Fruit fly (Drosophila melanogaster) whole organism, embryonic: Measurements from ENCODE around the gene shams.

Experiments
- Ada2b ChIP-seq: fragments of 200-800 bp; sonication (Bioruptor generic); IDR thresholded peaks from 2 replicates; pipeline ENCODE4 v1.3.6; 2022; ENCODE audit warnings: missing biosample characterization, missing genetic modification characterization
- Atf-2 ChIP-seq: fragments of 200-800 bp; sonication (Bioruptor generic); optimal IDR thresholded peaks from 2 replicates; lab custom pipeline; 2016; ENCODE audit warnings: missing biosample characterization, missing genetic modification characterization
- CG11456 ChIP-seq: fragments of 200-800 bp; sonication (Bioruptor generic); IDR thresholded peaks from 3 replicates; pipeline ENCODE4 v1.3.6; 2022; ENCODE audit warnings: missing biosample characterization, missing genetic modification characterization
- CG12391 ChIP-seq: fragments of 200-800 bp; sonication (Bioruptor generic); optimal IDR thresholded peaks from 3 replicates; lab custom pipeline; 2018; ENCODE audit warnings: missing biosample characterization, mild to moderate bottlenecking, missing genetic modification characterization, moderate library complexity
- CG12659 ChIP-seq: fragments of 200-800 bp; sonication (Bioruptor generic); optimal IDR thresholded peaks from 3 replicates; lab custom pipeline; 2017; ENCODE audit warnings: mild to moderate bottlenecking, missing biosample characterization, missing genetic modification reagents, missing genetic modification characterization
- CG12769 ChIP-seq: fragments of 200-800 bp; sonication (Bioruptor generic); optimal IDR thresholded peaks from 2 replicates; lab custom pipeline; 2019; ENCODE audit warnings: missing biosample characterization, mild to moderate bottlenecking, missing genetic modification characterization, moderate library complexity
- CG13624 ChIP-seq: fragments of 200-800 bp; sonication (Bioruptor generic); optimal IDR thresholded peaks from 2 replicates; lab custom pipeline; 2016; ENCODE audit warnings: missing biosample characterization, missing genetic modification characterization
- CG15479 ChIP-seq: fragments of 200-800 bp; sonication (Bioruptor generic); optimal IDR thresholded peaks from 3 replicates; lab custom pipeline; 2019; ENCODE audit warnings: missing biosample characterization, mild to moderate bottlenecking, missing genetic modification characterization, moderate library complexity
- CG16813 ChIP-seq: fragments of 200-800 bp; sonication (Bioruptor generic); IDR thresholded peaks from 3 replicates; pipeline ENCODE4 v1.3.6; 2022; ENCODE audit warnings: missing biosample characterization, missing genetic modification characterization; ENCODE audit not compliant: partially characterized antibody
- CG16815 ChIP-seq: fragments of 200-800 bp; sonication (Bioruptor generic); optimal IDR thresholded peaks from 3 replicates; lab custom pipeline; 2017; ENCODE audit warnings: missing biosample characterization, mild to moderate bottlenecking, missing genetic modification characterization
- CG17829 ChIP-seq: fragments of 200-800 bp; optimal IDR thresholded peaks from 2 replicates; lab custom pipeline; 2019; ENCODE audit warnings: missing biosample characterization, mild to moderate bottlenecking, missing genetic modification characterization, moderate library complexity
- CG18262 ChIP-seq: fragments of 200-800 bp; optimal IDR thresholded peaks from 3 replicates; lab custom pipeline; 2019; ENCODE audit warnings: missing biosample characterization, mild to moderate bottlenecking, missing genetic modification characterization, moderate library complexity
- CG2712 ChIP-seq: fragments of 200-800 bp; optimal IDR thresholded peaks from 3 replicates; lab custom pipeline; 2019; ENCODE audit warnings: missing biosample characterization, mild to moderate bottlenecking, missing genetic modification characterization, moderate library complexity
- CG30020 ChIP-seq: fragments of 200-800 bp; optimal IDR thresholded peaks from 2 replicates; lab custom pipeline; 2019; ENCODE audit warnings: missing biosample characterization, mild to moderate bottlenecking, missing genetic modification characterization, moderate library complexity
- CG32767 ChIP-seq: fragments of 200-800 bp; sonication (Bioruptor generic); IDR thresholded peaks from 2 replicates; pipeline ENCODE4 v1.3.6; 2022; ENCODE audit warnings: missing biosample characterization, missing genetic modification characterization
- CG3407 ChIP-seq: fragments of 200-800 bp; sonication (Bioruptor generic); optimal IDR thresholded peaks from 2 replicates; lab custom pipeline; 2018; ENCODE audit warnings: missing biosample characterization, mild to moderate bottlenecking, missing genetic modification characterization
- CG6272 ChIP-seq: fragments of 200-800 bp; sonication (Bioruptor generic); IDR thresholded peaks from 2 replicates; pipeline ENCODE4 v1.3.6; 2022; ENCODE audit warnings: missing biosample characterization, missing genetic modification characterization
- CG6813 ChIP-seq: fragments of 200-800 bp; sonication (Bioruptor generic); optimal IDR thresholded peaks from 2 replicates; lab custom pipeline; 2017; ENCODE audit warnings: missing biosample characterization, missing genetic modification characterization, mild to moderate bottlenecking, moderate library complexity, missing genetic modification reagents
- CG7963 ChIP-seq: fragments of 200-800 bp; sonication (Bioruptor generic); IDR thresholded peaks from 3 replicates; pipeline ENCODE4 v1.3.6; 2022; ENCODE audit warnings: missing biosample characterization, missing genetic modification characterization; ENCODE audit not compliant: partially characterized antibody
- CG8765 ChIP-seq: fragments of 200-800 bp; sonication (Bioruptor generic); IDR thresholded peaks from 2 replicates; pipeline ENCODE4 v1.3.6; 2022; ENCODE audit warnings: missing biosample characterization, missing genetic modification characterization
- CG9797 ChIP-seq: fragments of 200-800 bp; sonication (Bioruptor generic); optimal IDR thresholded peaks from 3 replicates; lab custom pipeline; 2018; ENCODE audit warnings: missing biosample characterization, mild to moderate bottlenecking, missing genetic modification characterization
- CG9876 ChIP-seq: fragments of 200-800 bp; sonication (Bioruptor generic); optimal IDR thresholded peaks from 2 replicates; lab custom pipeline; 2016; ENCODE audit warnings: missing biosample characterization, missing genetic modification characterization
- Drgx ChIP-seq: fragments of 200-800 bp; sonication (Bioruptor generic); IDR thresholded peaks from 2 replicates; pipeline ENCODE4 v1.3.6; 2022; ENCODE audit warnings: missing biosample characterization, missing genetic modification characterization
- Elba2 ChIP-seq: fragments of 200-800 bp; sonication (Bioruptor generic); optimal IDR thresholded peaks from 3 replicates; lab custom pipeline; 2016; ENCODE audit warnings: missing biosample characterization, missing genetic modification characterization
- Ets65A ChIP-seq: fragments of 200-800 bp; sonication (Bioruptor generic); peaks from one replicate; lab custom pipeline; 2016; ENCODE audit warnings: missing biosample characterization, missing genetic modification characterization
- HLH3B ChIP-seq: fragments of 200-800 bp; sonication (Bioruptor generic); IDR thresholded peaks from 2 replicates; pipeline ENCODE4 v1.3.6; 2022; ENCODE audit warnings: missing biosample characterization, missing genetic modification characterization
- Hand ChIP-seq: fragments of 200-800 bp; sonication (Bioruptor generic); optimal IDR thresholded peaks from 2 replicates; lab custom pipeline; 2017; ENCODE audit warnings: mild to moderate bottlenecking, missing biosample characterization, missing genetic modification reagents, missing genetic modification characterization
- HmgD ChIP-seq: fragments of 200-800 bp; sonication (Bioruptor generic); optimal IDR thresholded peaks from 3 replicates; lab custom pipeline; 2016; ENCODE audit warnings: missing biosample characterization, missing genetic modification characterization
- HmgZ ChIP-seq: fragments of 200-800 bp; sonication (Bioruptor generic); optimal IDR thresholded peaks from 2 replicates; lab custom pipeline; 2018; ENCODE audit warnings: missing biosample characterization, mild to moderate bottlenecking, missing genetic modification characterization
- Hr39 ChIP-seq: fragments of >200 bp; optimal IDR thresholded peaks from 2 replicates; lab custom pipeline; 2017
- NFAT ChIP-seq: fragments of 200-800 bp; sonication (Bioruptor generic); IDR thresholded peaks from 2 replicates; pipeline ENCODE4 v1.3.6; 2022; ENCODE audit warnings: missing biosample characterization, missing genetic modification characterization
- Pdp1 ChIP-seq, 2 experiments: fragments of 200-800 bp; sonication (Bioruptor generic); optimal IDR thresholded peaks; 3 replicates each; lab custom pipeline; 2016; ENCODE audit warnings: missing biosample characterization in 2 of 2, missing genetic modification characterization in 2 of 2, mild to moderate bottlenecking in 1 of 2, moderate library complexity in 1 of 2
- Ptx1 ChIP-seq: fragments of 200-800 bp; sonication (Bioruptor generic); IDR thresholded peaks from 2 replicates; pipeline ENCODE4 v1.3.6; 2022; ENCODE audit warnings: missing biosample characterization, missing genetic modification characterization
- Stat92E ChIP-seq, 3 experiments: fragments of >200 bp in 2 of 3; fragments of 200-800 bp in 1 of 3; sonication (Bioruptor generic) in 1 of 3; optimal IDR thresholded peaks; 2 replicates each; lab custom pipeline; 2017 to 2019; ENCODE audit warnings: missing biosample characterization in 3 of 3, missing genetic modification characterization in 3 of 3, mild to moderate bottlenecking in 1 of 3, moderate library complexity in 1 of 3
- Trl ChIP-seq, 3 experiments: fragments of >200 bp in 2 of 3; fragments of 200-800 bp in 1 of 3; sonication (Bioruptor generic) in 1 of 3; optimal IDR thresholded peaks; 2 replicates in 1 of 3; 3 replicates in 2 of 3; lab custom pipeline; 2016 to 2017; ENCODE audit warnings: missing biosample characterization in 1 of 3, missing genetic modification characterization in 1 of 3
- Vsx1 ChIP-seq: fragments of 200-800 bp; sonication (Bioruptor generic); optimal IDR thresholded peaks from 2 replicates; lab custom pipeline; 2017; ENCODE audit warnings: missing biosample characterization, mild to moderate bottlenecking, missing genetic modification characterization, missing genetic modification reagents
- ara ChIP-seq: fragments of 200-800 bp; sonication (Bioruptor generic); IDR thresholded peaks from 2 replicates; pipeline ENCODE4 v1.3.6; 2022; ENCODE audit warnings: missing biosample characterization, missing genetic modification characterization
- bab2 ChIP-seq: fragments of 200-800 bp; sonication (Bioruptor generic); optimal IDR thresholded peaks from 2 replicates; lab custom pipeline; 2016; ENCODE audit warnings: missing biosample characterization, missing genetic modification characterization
- crp ChIP-seq, 2 experiments: fragments of 200-800 bp; sonication (Bioruptor generic); optimal IDR thresholded peaks; 2 replicates in 1 of 2; 3 replicates in 1 of 2; lab custom pipeline; 2017; ENCODE audit warnings: missing biosample characterization in 2 of 2, missing genetic modification characterization in 2 of 2, mild to moderate bottlenecking in 1 of 2, moderate library complexity in 1 of 2
- ems ChIP-seq: fragments of 200-800 bp; sonication (Bioruptor generic); optimal IDR thresholded peaks from 3 replicates; lab custom pipeline; 2016; ENCODE audit warnings: missing biosample characterization, missing genetic modification characterization
- hbn ChIP-seq: fragments of 200-800 bp; sonication (Bioruptor generic); IDR thresholded peaks from 2 replicates; pipeline ENCODE4 v1.3.6; 2022; ENCODE audit warnings: missing biosample characterization, missing genetic modification characterization; ENCODE audit not compliant: partially characterized antibody
- p53 ChIP-seq: fragments of 200-800 bp; sonication (Bioruptor generic); optimal IDR thresholded peaks from 2 replicates; lab custom pipeline; 2016; ENCODE audit warnings: missing biosample characterization, missing genetic modification characterization
- pho ChIP-seq: fragments of 200-800 bp; sonication (Bioruptor generic); optimal IDR thresholded peaks from 2 replicates; lab custom pipeline; 2016; ENCODE audit warnings: missing biosample characterization, missing genetic modification characterization
- pita ChIP-seq: fragments of 200-800 bp; sonication (Bioruptor generic); optimal IDR thresholded peaks from 2 replicates; lab custom pipeline; 2017; ENCODE audit warnings: missing biosample characterization, mild to moderate bottlenecking, missing genetic modification characterization
- rib ChIP-seq: fragments of 200-800 bp; sonication (Bioruptor generic); IDR thresholded peaks from 2 replicates; pipeline ENCODE4 v1.3.6; 2022; ENCODE audit warnings: missing biosample characterization, missing genetic modification characterization
- sr ChIP-seq: fragments of 200-800 bp; sonication (Bioruptor generic); IDR thresholded peaks from 3 replicates; pipeline ENCODE4 v1.3.6; 2022; ENCODE audit warnings: missing biosample characterization, missing genetic modification characterization
- tio ChIP-seq: fragments of 200-800 bp; sonication (Bioruptor generic); optimal IDR thresholded peaks from 2 replicates; lab custom pipeline; 2017; ENCODE audit warnings: missing biosample characterization, missing genetic modification characterization, inconsistent platforms
- tna ChIP-seq: fragments of 200-800 bp; sonication (Bioruptor generic); IDR thresholded peaks from 2 replicates; pipeline ENCODE4 v1.3.6; 2022; ENCODE audit warnings: missing biosample characterization, missing genetic modification characterization; ENCODE audit not compliant: partially characterized antibody
- unc-4 ChIP-seq: fragments of 200-800 bp; sonication (Bioruptor generic); IDR thresholded peaks from 2 replicates; pipeline ENCODE4 v1.3.6; 2022; ENCODE audit warnings: missing biosample characterization, missing genetic modification characterization; ENCODE audit not compliant: partially characterized antibody

The shams gene

DNA sequence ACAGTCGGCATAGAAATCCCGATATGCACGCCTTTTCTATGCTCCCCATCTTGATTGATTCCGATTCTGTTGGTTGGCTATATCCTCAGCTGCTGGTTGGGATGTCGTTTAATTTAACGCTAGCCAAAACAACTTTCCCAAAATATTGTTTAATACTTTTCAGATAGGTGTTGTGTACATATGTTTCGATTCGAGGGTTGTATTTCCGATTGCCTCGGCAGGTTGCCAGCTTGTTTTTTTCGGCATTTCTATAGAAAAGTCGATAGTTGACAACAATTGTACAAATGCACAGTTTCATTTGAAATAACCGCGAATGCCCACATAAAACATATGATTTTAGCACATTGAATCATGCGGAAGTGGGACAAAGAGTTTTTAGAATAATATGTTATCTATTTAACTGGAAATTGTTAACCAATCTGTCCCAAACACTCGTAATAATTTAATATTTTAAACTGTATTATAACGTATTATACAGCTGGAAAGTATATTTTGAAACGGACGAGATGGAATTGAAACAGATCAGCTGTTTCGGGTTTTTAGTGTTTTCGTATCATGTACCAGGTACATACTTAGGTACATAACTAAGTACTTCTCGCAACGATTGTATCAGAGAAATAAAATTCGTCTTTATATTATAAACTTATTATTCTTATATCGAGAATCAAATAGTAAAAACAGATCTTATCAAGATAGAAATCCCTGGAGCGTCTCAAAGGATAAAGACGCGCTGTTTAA lies 19.8 kb downstream of the shams start, which contains the start of gene CG31109 (continued):
- TF ChIP-seq Elba2 = no peak
- peak; percentile 10 for TF ChIP-seq CG15479 (GFP tag; lab: Kevin White, UChicago)
- no peak for TF ChIP-seq Ada2b (GFP tag; lab: Robert Waterston, UW)
- TF ChIP-seq pita (GFP tag; lab: Kevin White, UChicago) = no peak
- no peak for TF ChIP-seq Hand
- TF ChIP-seq CG7963 = no peak
- TF ChIP-seq CG6272 (GFP tag; lab: Robert Waterston, UW) = no peak
- no peak for TF ChIP-seq ems (GFP tag; lab: Kevin White, UChicago)
- no peak for TF ChIP-seq CG3407 (GFP tag; lab: Kevin White, UChicago)
- no peak for TF ChIP-seq CG12769 (tag; lab: Kevin White, UChicago)
- peak; percentile 65 to 87 for TF ChIP-seq crp (GFP tag; optimal IDR thresholded peaks at IDR 0.05; lab: Kevin White, UChicago)
- peak in 1 of 2 experiments; percentile 26 for TF ChIP-seq Pdp1 (GFP tag; optimal IDR thresholded peaks at IDR 0.05; lab: Kevin White, UChicago)
- peak; percentile 66 for TF ChIP-seq HmgZ
- no peak for TF ChIP-seq Drgx (GFP tag; lab: Robert Waterston, UW)
- TF ChIP-seq CG11456 = no peak
- TF ChIP-seq hbn (GFP tag; lab: Robert Waterston, UW) = peak; percentile 39; the same call in 1 of the 2 replicates
- TF ChIP-seq Atf-2 = no peak
- 0 out of 2 replicates have a peak, but pooled peaks have one; percentile 23 for TF ChIP-seq CG32767
- TF ChIP-seq pho (GFP tag; lab: Kevin White, UChicago) = no peak
- peak; percentile 27 for TF ChIP-seq CG9797
- TF ChIP-seq CG18262 (tag; lab: Kevin White, UChicago) = peak; percentile 33
- no peak for TF ChIP-seq Hr39 (lab: Kevin White, UChicago)
- TF ChIP-seq Ets65A = no peak
- no peak for TF ChIP-seq Trl (optimal IDR thresholded peaks at IDR 0.05; lab: Kevin White, UChicago)
- TF ChIP-seq Trl (GFP tag; optimal IDR thresholded peaks at IDR 0.05; lab: Kevin White, UChicago) = peak; percentile 33
- no peak for TF ChIP-seq NFAT (GFP tag; lab: Robert Waterston, UW)
- no peak for TF ChIP-seq CG9876 (GFP tag; lab: Kevin White, UChicago)
- TF ChIP-seq p53 (GFP tag; lab: Kevin White, UChicago) = no peak
- TF ChIP-seq CG16813 = peak; percentile 56; the same call in 2 of the 3 replicates
- TF ChIP-seq tio (GFP tag; lab: Kevin White, UChicago) = no peak
- no peak for TF ChIP-seq CG16815 (GFP tag; lab: Kevin White, UChicago)
- no peak for TF ChIP-seq rib (GFP tag; lab: Robert Waterston, UW)
- TF ChIP-seq unc-4 = peak; percentile 44; the same call in 1 of the 2 replicates
- no peak for TF ChIP-seq Vsx1 (GFP tag; lab: Kevin White, UChicago)
- no peak for TF ChIP-seq CG6813 (GFP tag; lab: Kevin White, UChicago)
- TF ChIP-seq CG12659 = peak; percentile 48
- TF ChIP-seq bab2 = no peak
- TF ChIP-seq CG12391 = peak; percentile 46
- TF ChIP-seq tna (GFP tag; lab: Robert Waterston, UW) = no peak
- TF ChIP-seq HmgD = no peak
- peak; percentile 92 for TF ChIP-seq CG30020 (tag; lab: Kevin White, UChicago)
- TF ChIP-seq Stat92E (GFP tag; optimal IDR thresholded peaks at IDR 0.05; lab: Kevin White, UChicago) = no peak
- TF ChIP-seq CG8765 (GFP tag; lab: Robert Waterston, UW) = no peak
- TF ChIP-seq HLH3B (GFP tag; lab: Robert Waterston, UW) = no peak
- no peak for TF ChIP-seq sr
- TF ChIP-seq Ptx1 (GFP tag; lab: Robert Waterston, UW) = no peak
- TF ChIP-seq CG2712 (tag; lab: Kevin White, UChicago) = peak; percentile 32
- TF ChIP-seq ara (GFP tag; lab: Robert Waterston, UW) = no peak
- peak; percentile 42 for TF ChIP-seq CG13624 (GFP tag; lab: Kevin White, UChicago)
- TF ChIP-seq CG17829 (tag; lab: Kevin White, UChicago) = peak; percentile 31
